Worm (Caenorhabditis elegans) whole organism, mixed stage, embryonic: ENCODE measurements around the gene F54A3.2.

ENCODE experiments used
- M03D4.4 ChIP-seq: sonication (generic microtip); optimal IDR thresholded peaks from 2 replicates; lab custom pipeline; 2017; ENCODE audit warnings: mild to moderate bottlenecking, missing genetic modification characterization, missing compliant biosample characterization
- bed-3 ChIP-seq: fragments of 200-800 bp; sonication (Bioruptor generic); optimal IDR thresholded peaks from 3 replicates; lab custom pipeline; 2018; ENCODE audit warnings: mild to moderate bottlenecking, missing genetic modification characterization, moderate library complexity, missing compliant biosample characterization
- ces-1 ChIP-seq: fragments of 150-350 bp; optimal IDR thresholded peaks from 2 replicates; lab custom pipeline; 2014; ENCODE audit warnings: missing biosample characterization, missing genetic modification reagents, missing genetic modification characterization
- lsy-2 ChIP-seq: fragments of 150-350 bp; optimal IDR thresholded peaks from 2 replicates; lab custom pipeline; 2014; ENCODE audit warnings: missing biosample characterization, missing genetic modification characterization
- mls-2 ChIP-seq: sonication (generic microtip); optimal IDR thresholded peaks from 2 replicates; lab custom pipeline; 2016; ENCODE audit warnings: mild to moderate bottlenecking, missing genetic modification characterization, moderate library complexity, missing compliant biosample characterization
- nhr-28 ChIP-seq: fragments of 150-350 bp; optimal IDR thresholded peaks from 2 replicates; lab custom pipeline; 2014; ENCODE audit warnings: missing biosample characterization, missing genetic modification characterization
- pha-4 ChIP-seq: fragments of 150-350 bp; optimal IDR thresholded peaks from 2 replicates; lab custom pipeline; 2018; ENCODE audit warnings: missing biosample characterization, missing genetic modification reagents, missing genetic modification characterization
- snpc-4 ChIP-seq: fragments of 150-350 bp; optimal IDR thresholded peaks from 2 replicates; lab custom pipeline; 2014; ENCODE audit warnings: missing biosample characterization, missing genetic modification characterization
- sptf-1 ChIP-seq: sonication (generic microtip); optimal IDR thresholded peaks from 2 replicates; lab custom pipeline; 2017; ENCODE audit warnings: mild to moderate bottlenecking, missing genetic modification characterization, moderate library complexity, missing compliant biosample characterization
- unc-62 ChIP-seq: fragments of 150-350 bp; optimal IDR thresholded peaks from 2 replicates; lab custom pipeline; 2014; ENCODE audit warnings: missing biosample characterization, missing genetic modification reagents, missing genetic modification characterization
- zip-8 ChIP-seq: fragments of 150-350 bp; optimal IDR thresholded peaks from 2 replicates; lab custom pipeline; 2014; ENCODE audit warnings: missing biosample characterization, missing genetic modification characterization
- ztf-11 ChIP-seq: fragments of 150-350 bp; optimal IDR thresholded peaks from 2 replicates; lab custom pipeline; 2014; ENCODE audit warnings: missing biosample characterization, missing genetic modification characterization

- TF ChIP-seq ztf-11 (no peak), unc-62 (GFP tag; lab: Kevin White, UChicago) (no peak), ces-1 (GFP tag; lab: Kevin White, UChicago) (no peak), snpc-4 (tag; lab: Kevin White, UChicago) (no peak), bed-3 (GFP tag; lab: Kevin White, UChicago) (no peak), pha-4 (tag; lab: Kevin White, UChicago) (no peak), zip-8 (tag; lab: Kevin White, UChicago) (no peak), nhr-28 (tag; lab: Kevin White, UChicago) (no peak), mls-2 (no peak), sptf-1 (tag; lab: Kevin White, UChicago) (no peak), lsy-2 (tag; lab: Kevin White, UChicago) (no peak), M03D4.4 (no peak)
Measured at ce11 chrII:2215512-2215911, 27.9 kb upstream of the F54A3.2 start.
